Fruit fly (Drosophila melanogaster) S2 (cell line): ENCODE measurements around the gene mrn.

ENCODE experiments used
- CG8478 ChIP-seq: fragments of >200 bp; optimal IDR thresholded peaks from 2 replicates; lab custom pipeline; 2018
- CTCF ChIP-seq, 2 experiments: fragments of >200 bp; optimal IDR thresholded peaks; 2 replicates each; lab custom pipeline; 2018

DNA sequence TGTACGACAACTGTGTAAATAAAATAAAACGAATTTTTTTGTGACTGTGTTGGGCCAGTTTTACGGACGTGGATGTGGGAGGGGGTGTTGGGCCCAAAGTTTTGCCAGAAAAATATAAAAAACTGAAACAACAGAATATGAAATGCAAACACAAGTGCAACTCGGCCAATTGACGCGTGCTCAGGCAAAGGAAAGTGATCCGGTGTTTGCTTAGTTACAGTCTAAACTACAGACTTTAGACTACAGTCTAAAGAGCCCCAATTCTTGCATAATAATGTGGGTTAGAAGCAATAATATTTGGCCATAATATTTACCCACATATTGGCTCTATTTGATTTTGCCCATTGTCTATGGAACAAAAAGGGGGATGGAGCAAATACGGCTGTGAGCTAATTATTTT lies 31.5 kb downstream of the mrn start:
- TF ChIP-seq CTCF (optimal IDR thresholded peaks at IDR 0.05; lab: Kevin White, UChicago) (no peak), CG8478 (lab: Kevin White, UChicago) (no peak)
